Worm (Caenorhabditis elegans) whole organism, L4 larva: ENCODE data around the gene srh-38.

ENCODE experiments used
- T26A8.4 ChIP-seq: fragments of 200-800 bp; sonication (Bioruptor generic); IDR thresholded peaks from 2 replicates; pipeline ENCODE4 v1.3.6; 2022; ENCODE audit warnings: missing genetic modification characterization, missing compliant biosample characterization
- aly-2 ChIP-seq: sonication (generic microtip); optimal IDR thresholded peaks from 2 replicates; lab custom pipeline; 2018; ENCODE audit warnings: missing biosample characterization, missing genetic modification characterization
- ama-1 ChIP-seq: fragments of 150-350 bp; optimal IDR thresholded peaks from 2 replicates; lab custom pipeline; 2014; ENCODE audit warnings: inconsistent platforms, mixed read lengths
- lin-1 ChIP-seq: fragments of 200-800 bp; sonication (Bioruptor generic); IDR thresholded peaks from 2 replicates; pipeline ENCODE4 v1.3.6; 2022; ENCODE audit warnings: missing genetic modification reagents, missing genetic modification characterization, missing compliant biosample characterization
- nhr-237 ChIP-seq: sonication (generic microtip); optimal IDR thresholded peaks from 2 replicates; lab custom pipeline; 2017; ENCODE audit warnings: missing biosample characterization, missing genetic modification characterization
- zip-11 ChIP-seq: fragments of 200-800 bp; sonication (Bioruptor generic); IDR thresholded peaks from 2 replicates; pipeline ENCODE4 v1.3.6; 2022; ENCODE audit warnings: missing genetic modification characterization, missing compliant biosample characterization

ce11 chrV:2938497-2938896 lies 16.0 kb upstream of the srh-38 start, which contains the start of gene srw-141:
- no peak for TF ChIP-seq zip-11
- no peak for TF ChIP-seq ama-1
- TF ChIP-seq nhr-237 (tag; lab: Kevin White, UChicago) = no peak
- TF ChIP-seq aly-2 (tag; lab: Kevin White, UChicago) = no peak
- TF ChIP-seq lin-1 = no peak
- no peak for TF ChIP-seq T26A8.4 (GFP tag; lab: Robert Waterston, UW)
